Worm (Caenorhabditis elegans): Measurements from ENCODE around the gene K03B4.6.

K03B4.6 gene

DNA sequence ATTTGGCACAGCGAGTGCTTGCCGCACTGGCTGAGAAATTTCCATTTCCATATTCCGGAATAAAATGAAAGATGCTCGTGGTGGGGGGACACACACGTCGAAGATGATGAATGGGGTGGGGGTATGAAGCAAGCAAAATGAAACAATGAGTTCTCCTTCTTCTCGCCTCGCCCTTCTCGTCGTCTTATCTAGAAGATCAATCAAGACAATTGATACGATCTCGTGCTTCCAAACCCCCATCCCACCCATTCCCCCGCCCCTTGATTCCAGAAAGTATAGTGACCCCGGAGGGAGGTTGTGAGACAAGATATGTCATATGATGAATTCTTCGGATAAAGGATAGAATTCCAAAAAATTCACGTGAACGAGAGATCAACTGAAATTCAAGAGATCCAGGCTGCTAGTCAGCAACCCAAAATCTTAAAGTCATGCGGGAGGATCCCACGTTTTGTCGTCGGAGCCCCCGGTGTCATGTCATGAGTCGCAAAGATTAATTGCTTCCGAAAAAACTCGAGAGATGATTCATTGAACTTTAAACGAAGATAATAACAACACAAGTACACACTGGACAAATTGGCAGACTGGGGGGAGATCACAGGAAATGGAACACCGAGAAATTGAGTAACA, 18.6 kb upstream of the K03B4.6 start:
- TF ChIP-seq flt-1 (GFP tag; IDR thresholded peaks at IDR 0.05) (no peak), ref-1 (GFP tag; conservative IDR thresholded peaks at IDR 0.05) (no peak), tab-1 (GFP tag; IDR thresholded peaks at IDR 0.05) (no peak), cog-1 (tag; optimal IDR thresholded peaks at IDR 0.05) (no peak), ztf-29 (GFP tag; IDR thresholded peaks at IDR 0.05) (no peak), T22C8.4 (GFP tag; IDR thresholded peaks at IDR 0.05) (no peak), ztf-23 (GFP tag; IDR thresholded peaks at IDR 0.05) (no peak), klf-2 (GFP tag; conservative IDR thresholded peaks at IDR 0.05) (no peak), med-1 (GFP tag; optimal IDR thresholded peaks at IDR 0.05; ENCODE audit: insufficient read depth) (no peak)

DNA sequence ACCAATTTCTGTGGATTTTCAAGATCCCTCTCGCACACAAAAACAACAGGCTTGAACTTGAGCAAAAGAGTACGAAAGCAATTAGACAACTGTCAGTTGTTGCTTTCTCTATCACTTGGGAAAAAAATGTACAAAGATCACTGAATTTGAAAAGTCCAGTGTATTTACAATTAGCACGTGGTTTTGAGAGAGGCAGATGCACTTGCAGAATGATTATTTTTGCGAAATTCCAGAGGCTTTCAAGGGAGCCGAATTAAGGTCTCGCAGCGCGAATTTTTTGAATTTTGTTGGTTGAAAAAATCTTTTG, 17.2 kb upstream of the K03B4.6 start:
- TF ChIP-seq ztf-23 (GFP tag; IDR thresholded peaks at IDR 0.05), result no peak
- no peak for TF ChIP-seq klf-2 (GFP tag; conservative IDR thresholded peaks at IDR 0.05)

DNA sequence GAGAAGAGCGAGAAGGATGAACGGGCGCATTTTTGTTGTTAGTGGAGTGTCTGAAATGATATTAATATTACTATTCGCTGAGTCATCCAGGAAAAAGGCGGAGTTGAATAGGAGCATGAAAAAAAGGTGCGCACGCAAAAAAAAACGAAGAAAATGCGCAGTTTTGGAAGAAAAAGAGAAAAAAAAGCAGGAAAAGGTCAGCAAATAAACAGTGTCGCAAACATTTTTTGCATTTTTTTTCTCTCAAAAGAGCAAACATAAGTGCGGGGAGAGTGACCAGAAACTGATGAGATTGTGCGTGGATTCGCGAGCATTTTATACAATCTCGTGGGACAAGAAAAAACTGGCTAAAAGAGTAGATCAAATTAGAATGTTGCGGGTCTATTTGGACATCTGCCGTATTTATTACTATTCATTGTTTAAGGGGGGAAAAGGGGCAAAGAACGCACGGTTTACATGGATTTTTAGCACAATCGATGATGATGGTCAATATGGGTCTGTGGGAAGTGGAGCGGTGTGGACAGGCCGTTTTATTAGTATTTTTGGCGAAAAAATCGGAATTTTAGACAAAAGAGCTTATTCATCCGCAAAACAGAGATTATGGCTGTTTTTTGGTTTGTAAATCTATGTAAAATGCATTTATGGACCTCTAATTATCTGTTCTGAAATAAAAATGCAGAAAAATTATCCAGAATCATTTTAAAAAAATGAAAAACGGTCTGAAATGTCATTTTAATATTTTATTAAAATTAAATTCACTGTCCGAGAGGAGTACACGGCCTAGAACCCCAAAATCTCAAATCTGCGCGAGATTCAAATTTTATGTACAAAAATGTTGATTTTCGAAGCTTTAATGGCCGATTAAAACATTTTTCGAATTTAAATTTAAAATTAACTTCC, 16.6 kb upstream of the K03B4.6 start, which contains the start of gene cpg-8:
TSS of gene cpg-8 (minus strand) at position 51 of the 900 bp plus-strand sequence.
- TF ChIP-seq ref-1 (GFP tag; conservative IDR thresholded peaks at IDR 0.05) (no peak), ztf-23 (GFP tag; IDR thresholded peaks at IDR 0.05) (no peak), med-1 (GFP tag; optimal IDR thresholded peaks at IDR 0.05; ENCODE audit: insufficient read depth) (no peak), tab-1 (GFP tag; IDR thresholded peaks at IDR 0.05) (no peak), flt-1 (GFP tag; IDR thresholded peaks at IDR 0.05) (no peak), cog-1 (tag; optimal IDR thresholded peaks at IDR 0.05) (no peak), T22C8.4 (GFP tag; IDR thresholded peaks at IDR 0.05) (no peak), ztf-29 (GFP tag; IDR thresholded peaks at IDR 0.05) (no peak), klf-2 (GFP tag; conservative IDR thresholded peaks at IDR 0.05) (no peak)

DNA sequence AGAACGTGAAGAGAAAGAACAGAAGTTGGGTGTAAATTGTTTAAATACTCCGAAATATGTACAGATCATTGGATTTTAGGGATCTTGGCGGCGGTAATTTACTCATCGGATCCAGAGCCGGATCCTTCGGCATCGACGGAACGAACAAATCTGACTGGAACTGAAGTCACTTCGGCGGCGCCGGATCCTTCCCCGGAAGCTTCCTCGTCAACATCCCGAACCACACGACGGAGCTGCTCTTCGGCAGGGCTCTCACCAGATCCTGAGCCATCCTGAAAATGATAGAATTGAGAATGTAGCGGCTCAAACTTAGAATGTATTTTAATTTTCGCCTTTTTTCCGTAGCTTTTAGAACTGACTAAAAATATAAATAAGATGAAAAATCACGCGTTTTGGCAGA, 15.7 kb upstream of the K03B4.6 start:
- no peak for TF ChIP-seq T22C8.4 (GFP tag; IDR thresholded peaks at IDR 0.05)
- no peak for TF ChIP-seq ztf-29 (GFP tag; IDR thresholded peaks at IDR 0.05)
- TF ChIP-seq klf-2 (GFP tag; conservative IDR thresholded peaks at IDR 0.05), result no peak
- TF ChIP-seq flt-1 (GFP tag; IDR thresholded peaks at IDR 0.05), result no peak
- TF ChIP-seq med-1 (GFP tag; optimal IDR thresholded peaks at IDR 0.05; ENCODE audit: insufficient read depth), result no peak
- no peak for TF ChIP-seq tab-1 (GFP tag; IDR thresholded peaks at IDR 0.05)
- no peak for TF ChIP-seq cog-1 (tag; optimal IDR thresholded peaks at IDR 0.05)
- no peak for TF ChIP-seq ref-1 (GFP tag; conservative IDR thresholded peaks at IDR 0.05)
- no peak for TF ChIP-seq ztf-23 (GFP tag; IDR thresholded peaks at IDR 0.05)

DNA sequence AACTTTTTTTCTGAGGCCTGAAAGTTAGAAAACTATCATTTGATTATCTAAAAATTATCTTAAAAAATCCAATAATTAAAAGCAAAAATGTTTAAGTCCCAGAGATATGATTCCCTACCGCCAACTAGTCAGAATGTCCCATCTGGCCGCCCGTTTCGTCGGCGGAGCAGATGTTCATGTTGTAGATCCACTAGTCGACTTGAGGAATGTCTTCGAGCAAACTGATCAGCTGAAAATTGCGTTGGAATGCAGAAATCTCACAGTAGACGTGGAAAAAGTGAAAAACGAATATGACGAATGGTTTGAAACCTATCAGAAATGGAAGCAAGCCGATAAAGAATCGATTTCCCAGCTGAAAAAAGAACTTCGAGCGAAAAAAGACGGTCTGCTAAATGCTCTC, 13.2 kb upstream of the K03B4.6 start, which contains the start of gene K03B4.1:
TSS of gene K03B4.1 (plus strand) at position 97 of the 400 bp plus-strand sequence.
- TF ChIP-seq ref-1 (GFP tag; conservative IDR thresholded peaks at IDR 0.05) (no peak), tab-1 (GFP tag; IDR thresholded peaks at IDR 0.05) (no peak), med-1 (GFP tag; optimal IDR thresholded peaks at IDR 0.05; ENCODE audit: insufficient read depth) (no peak), flt-1 (GFP tag; IDR thresholded peaks at IDR 0.05) (no peak), klf-2 (GFP tag; conservative IDR thresholded peaks at IDR 0.05) (no peak), ztf-23 (GFP tag; IDR thresholded peaks at IDR 0.05) (no peak), cog-1 (tag; optimal IDR thresholded peaks at IDR 0.05) (no peak), T22C8.4 (GFP tag; IDR thresholded peaks at IDR 0.05) (no peak), ztf-29 (GFP tag; IDR thresholded peaks at IDR 0.05) (no peak)

DNA sequence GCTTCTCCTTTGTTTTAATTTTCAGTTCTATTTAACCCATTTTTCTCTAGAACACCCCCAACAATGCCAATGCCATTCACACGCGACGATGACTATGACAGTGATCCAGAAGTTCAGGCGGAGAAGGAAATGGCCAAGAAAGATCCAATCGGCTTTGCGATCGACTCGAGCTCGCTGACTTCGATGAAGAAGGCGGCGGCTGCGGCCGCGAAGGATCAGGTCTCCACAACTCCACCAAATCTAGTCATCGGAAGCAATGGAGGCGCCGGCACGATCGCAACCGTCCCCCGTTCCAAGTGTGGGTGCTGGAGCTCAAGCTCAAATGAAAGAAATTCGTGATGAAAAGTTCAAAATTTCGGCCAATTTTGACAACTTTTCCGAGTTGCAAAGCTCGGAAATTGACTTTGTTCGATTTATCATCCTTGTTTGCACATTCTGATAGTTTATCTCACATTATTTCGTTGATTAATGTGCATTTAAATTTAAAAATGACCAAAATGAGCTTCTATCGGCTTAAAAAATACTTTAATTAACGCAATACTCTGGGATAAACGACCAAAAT, 12.0 kb upstream of the K03B4.6 start, which contains the start of gene K03B4.2:
TSS of gene K03B4.2 (plus strand) at position 51 of the 562 bp plus-strand sequence.
- TF ChIP-seq T22C8.4 (GFP tag; IDR thresholded peaks at IDR 0.05) (no peak), med-1 (GFP tag; optimal IDR thresholded peaks at IDR 0.05; ENCODE audit: insufficient read depth) (no peak), ref-1 (GFP tag; conservative IDR thresholded peaks at IDR 0.05) (no peak), klf-2 (GFP tag; conservative IDR thresholded peaks at IDR 0.05) (no peak), tab-1 (GFP tag; IDR thresholded peaks at IDR 0.05) (no peak), ztf-23 (GFP tag; IDR thresholded peaks at IDR 0.05) (no peak)

DNA sequence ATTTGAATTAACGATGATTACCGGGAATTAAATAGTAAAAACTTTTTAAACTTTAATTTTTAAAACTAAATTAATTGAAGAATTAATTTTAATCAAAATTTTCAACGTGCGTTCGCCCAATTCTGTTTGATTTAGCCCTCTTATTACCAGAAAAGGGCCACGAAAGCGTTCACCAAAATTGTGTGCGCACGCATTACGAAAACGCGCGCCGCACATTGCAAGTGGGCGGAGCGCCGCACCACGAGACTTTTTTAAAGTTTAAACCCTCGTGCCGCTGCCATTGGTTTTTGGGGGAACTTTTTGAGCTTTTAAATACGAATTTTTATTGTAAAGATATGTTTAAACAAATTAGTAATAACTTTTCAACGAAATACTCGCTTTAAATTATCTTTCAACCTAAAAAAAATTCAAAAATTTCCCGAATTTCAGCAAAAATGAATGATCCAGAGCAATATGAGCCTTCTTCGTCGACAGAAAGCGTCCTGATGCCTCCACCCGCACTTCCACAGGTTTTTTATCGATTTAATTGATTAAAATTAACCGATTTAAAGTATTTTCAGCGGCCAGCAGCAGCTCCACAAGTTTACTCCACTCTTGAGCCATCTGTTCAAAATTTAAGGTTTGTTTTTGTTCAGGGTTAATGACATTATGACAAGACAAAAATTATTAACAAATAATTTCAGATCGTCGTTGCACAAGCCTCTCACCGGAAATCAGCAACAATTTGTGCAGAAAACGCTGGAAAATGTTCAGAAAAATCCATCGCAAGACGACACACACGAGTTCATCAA, 10.9 kb upstream of the K03B4.6 start, which contains the start of gene taf-10:
TSS of gene taf-10 (plus strand) at position 424 of the 791 bp plus-strand sequence.
- TF ChIP-seq ref-1 (GFP tag; conservative IDR thresholded peaks at IDR 0.05) (no peak), klf-2 (GFP tag; conservative IDR thresholded peaks at IDR 0.05) (no peak), T22C8.4 (GFP tag; IDR thresholded peaks at IDR 0.05) (no peak), tab-1 (GFP tag; IDR thresholded peaks at IDR 0.05) (no peak), ztf-29 (GFP tag; IDR thresholded peaks at IDR 0.05) (no peak), ztf-23 (GFP tag; IDR thresholded peaks at IDR 0.05) (no peak), cog-1 (tag; optimal IDR thresholded peaks at IDR 0.05) (no peak), med-1 (GFP tag; optimal IDR thresholded peaks at IDR 0.05; ENCODE audit: insufficient read depth) (no peak), flt-1 (GFP tag; IDR thresholded peaks at IDR 0.05) (no peak)

DNA sequence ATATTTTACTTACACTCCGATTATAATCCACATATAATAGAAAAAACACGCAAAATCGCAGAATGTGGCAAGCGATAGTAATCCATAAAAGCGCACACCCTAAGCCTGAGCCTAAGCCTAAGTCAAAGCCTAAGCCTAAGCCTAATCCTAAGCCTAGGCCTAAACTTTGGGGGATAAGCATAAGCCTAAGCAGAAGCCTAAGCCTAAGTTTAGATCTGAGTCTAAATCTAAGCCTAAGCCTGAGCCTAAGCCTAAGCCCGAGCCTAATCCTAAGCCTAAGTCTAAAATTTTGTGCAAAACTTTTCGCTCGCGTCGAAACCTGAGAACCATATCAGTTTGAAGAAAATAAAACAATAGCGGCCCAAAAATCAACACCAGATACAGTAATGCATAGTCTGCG, 8.1 kb upstream of the K03B4.6 start:
- no peak for TF ChIP-seq tab-1 (GFP tag; IDR thresholded peaks at IDR 0.05)
- TF ChIP-seq ztf-29 (GFP tag; IDR thresholded peaks at IDR 0.05), result no peak
- TF ChIP-seq T22C8.4 (GFP tag; IDR thresholded peaks at IDR 0.05), result no peak
- no peak for TF ChIP-seq med-1 (GFP tag; optimal IDR thresholded peaks at IDR 0.05; ENCODE audit: insufficient read depth)
- TF ChIP-seq ztf-23 (GFP tag; IDR thresholded peaks at IDR 0.05), result no peak
- TF ChIP-seq flt-1 (GFP tag; IDR thresholded peaks at IDR 0.05), result no peak
- TF ChIP-seq cog-1 (tag; optimal IDR thresholded peaks at IDR 0.05), result no peak
- TF ChIP-seq klf-2 (GFP tag; conservative IDR thresholded peaks at IDR 0.05), result no peak
- no peak for TF ChIP-seq ref-1 (GFP tag; conservative IDR thresholded peaks at IDR 0.05)
